Worm (Caenorhabditis elegans) whole organism, L4 larva: Measurements from ENCODE around the gene Y116A8C.37.

ENCODE experiments used
- D1046.2 ChIP-seq: fragments of 200-800 bp; sonication (Bioruptor generic); IDR thresholded peaks from 2 replicates; pipeline ENCODE4 v1.3.6; 2022; ENCODE audit warnings: missing genetic modification characterization, missing compliant biosample characterization
- F10B5.3 ChIP-seq: sonication (generic microtip); optimal IDR thresholded peaks from 2 replicates; lab custom pipeline; 2016; ENCODE audit warnings: mild to moderate bottlenecking, missing genetic modification characterization, missing compliant biosample characterization
- F37D6.2 ChIP-seq: sonication (generic microtip); optimal IDR thresholded peaks from 2 replicates; lab custom pipeline; 2016; ENCODE audit warnings: mild to moderate bottlenecking, missing genetic modification characterization, missing compliant biosample characterization
- Y75B8A.6 ChIP-seq: fragments of 200-800 bp; sonication (Bioruptor generic); IDR thresholded peaks from 2 replicates; pipeline ENCODE4 v1.3.6; 2022; ENCODE audit warnings: missing genetic modification reagents, missing genetic modification characterization, missing compliant biosample characterization
- aha-1 ChIP-seq: fragments of 150-350 bp; peaks from one replicate; lab custom pipeline; 2014; ENCODE audit warnings: missing biosample characterization, missing genetic modification characterization
- ama-1 ChIP-seq: fragments of 150-350 bp; optimal IDR thresholded peaks from 2 replicates; lab custom pipeline; 2014; ENCODE audit warnings: inconsistent platforms, mixed read lengths
- attf-4 ChIP-seq: sonication (generic microtip); optimal IDR thresholded peaks from 3 replicates; lab custom pipeline; 2017; ENCODE audit warnings: missing biosample characterization, missing genetic modification characterization
- ceh-28 ChIP-seq: fragments of 150-350 bp; optimal IDR thresholded peaks from 2 replicates; lab custom pipeline; 2014; ENCODE audit warnings: missing biosample characterization, missing genetic modification reagents, missing genetic modification characterization
- ceh-82 ChIP-seq: sonication (generic microtip); optimal IDR thresholded peaks from 2 replicates; lab custom pipeline; 2017; ENCODE audit warnings: missing biosample characterization, missing genetic modification characterization
- daf-12 ChIP-seq: fragments of 150-350 bp; optimal IDR thresholded peaks from 2 replicates; lab custom pipeline; 2014; ENCODE audit warnings: missing biosample characterization, missing genetic modification reagents, missing genetic modification characterization
- daf-19 ChIP-seq: fragments of 200-800 bp; sonication (Bioruptor generic); conservative IDR thresholded peaks from 2 replicates; pipeline ENCODE4 v1.3.6; 2022; ENCODE audit warnings: missing genetic modification characterization, missing compliant biosample characterization
- daf-8 ChIP-seq: fragments of 200-800 bp; sonication (Bioruptor generic); IDR thresholded peaks from 2 replicates; pipeline ENCODE4 v1.3.6; 2022; ENCODE audit warnings: missing genetic modification characterization, missing compliant biosample characterization
- dmd-6 ChIP-seq: fragments of 200-800 bp; sonication (Bioruptor generic); IDR thresholded peaks from 2 replicates; pipeline ENCODE4 v1.3.6; 2022; ENCODE audit warnings: missing genetic modification reagents, missing genetic modification characterization, missing compliant biosample characterization
- dmd-9 ChIP-seq: fragments of 200-800 bp; sonication (Bioruptor generic); IDR thresholded peaks from 2 replicates; pipeline ENCODE4 v1.3.6; 2022; ENCODE audit warnings: missing genetic modification reagents, missing genetic modification characterization, missing compliant biosample characterization
- dpl-1 ChIP-seq: fragments of 150-350 bp; optimal IDR thresholded peaks from 2 replicates; lab custom pipeline; 2014; ENCODE audit warnings: missing biosample characterization, missing genetic modification reagents, missing genetic modification characterization
- jun-1 ChIP-seq: fragments of 150-350 bp; optimal IDR thresholded peaks from 2 replicates; lab custom pipeline; 2014; ENCODE audit warnings: missing biosample characterization, missing genetic modification reagents, missing genetic modification characterization
- lin-38 ChIP-seq: fragments of 200-800 bp; sonication (Bioruptor generic); IDR thresholded peaks from 2 replicates; pipeline ENCODE4 v1.3.6; 2022; ENCODE audit warnings: missing genetic modification reagents, missing genetic modification characterization, missing compliant biosample characterization
- lir-3 ChIP-seq: sonication (generic microtip); optimal IDR thresholded peaks from 2 replicates; lab custom pipeline; 2016; ENCODE audit warnings: mild to moderate bottlenecking, missing genetic modification characterization, missing compliant biosample characterization
- mdl-1 ChIP-seq, 2 experiments: fragments of 150-350 bp in 1 of 2; sonication (generic microtip) in 1 of 2; optimal IDR thresholded peaks; 2 replicates each; lab custom pipeline; 2014 to 2017; ENCODE audit warnings: missing biosample characterization in 2 of 2, missing genetic modification characterization in 2 of 2
- mdt-29 ChIP-seq: fragments of 200-800 bp; sonication (Bioruptor generic); IDR thresholded peaks from 2 replicates; pipeline ENCODE4 v1.3.6; 2022; ENCODE audit warnings: missing genetic modification reagents, missing genetic modification characterization, missing compliant biosample characterization
- mxl-2 ChIP-seq: fragments of 200-800 bp; sonication (Bioruptor generic); conservative IDR thresholded peaks from 2 replicates; pipeline ENCODE4 v1.3.6; 2022; ENCODE audit warnings: missing genetic modification reagents, missing genetic modification characterization, missing compliant biosample characterization
- nhr-28 ChIP-seq: fragments of 150-350 bp; optimal IDR thresholded peaks from 2 replicates; lab custom pipeline; 2014; ENCODE audit warnings: missing biosample characterization, missing genetic modification characterization
- nhr-76 ChIP-seq: fragments of 150-350 bp; optimal IDR thresholded peaks from 2 replicates; lab custom pipeline; 2014; ENCODE audit warnings: missing biosample characterization, missing genetic modification characterization
- nhr-77 ChIP-seq: fragments of 150-350 bp; optimal IDR thresholded peaks from 2 replicates; lab custom pipeline; 2014; ENCODE audit warnings: missing biosample characterization, missing genetic modification characterization
- pha-4 ChIP-seq, 2 experiments: fragments of 150-350 bp in 1 of 2; fragments of 200-800 bp in 1 of 2; sonication (Bioruptor generic) in 1 of 2; IDR thresholded peaks in 1 of 2; optimal IDR thresholded peaks in 1 of 2; 2 replicates each; pipeline versions ENCODE4 v1.3.6 to Lab custom; 2014 to 2022; ENCODE audit warnings: missing genetic modification characterization in 2 of 2, missing genetic modification reagents in 2 of 2, missing biosample characterization in 1 of 2, missing compliant biosample characterization in 1 of 2
- pqm-1 ChIP-seq: sonication (generic microtip); optimal IDR thresholded peaks from 2 replicates; lab custom pipeline; 2017; ENCODE audit warnings: missing biosample characterization, missing genetic modification characterization
- rbr-2 ChIP-seq: sonication (generic microtip); optimal IDR thresholded peaks from 2 replicates; lab custom pipeline; 2016; ENCODE audit warnings: missing genotype, missing genetic modification characterization, missing compliant biosample characterization
- snpc-1.2 ChIP-seq: fragments of 200-800 bp; sonication (Bioruptor generic); IDR thresholded peaks from 2 replicates; pipeline ENCODE4 v1.3.6; 2022; ENCODE audit warnings: missing genetic modification reagents, missing genetic modification characterization, missing compliant biosample characterization

Y116A8C.37 gene

DNA sequence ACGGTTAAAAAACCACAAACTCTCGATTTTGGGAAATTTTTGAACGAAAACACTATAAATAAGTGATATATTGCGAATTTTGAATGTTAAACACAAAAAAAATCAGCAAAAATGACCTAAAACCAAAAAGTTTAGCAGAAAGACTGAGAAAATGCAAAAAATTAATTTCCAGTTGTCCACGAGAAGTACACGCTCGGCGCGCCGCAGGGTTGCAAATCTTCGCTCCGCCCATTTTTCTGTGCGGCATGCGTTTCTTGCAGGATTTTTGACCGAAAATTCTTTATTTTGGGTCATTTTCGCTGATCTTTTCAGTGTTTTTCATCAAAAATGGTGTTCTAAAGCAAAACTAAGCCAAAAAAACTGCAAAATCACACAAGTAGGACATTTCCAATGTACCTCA is 46.1 kb downstream of the Y116A8C.37 start:
- TF ChIP-seq ceh-28 (tag; lab: Kevin White, UChicago) (no peak), F10B5.3 (no peak), aha-1 (peak; percentile 74), nhr-76 (no peak), lir-3 (no peak), nhr-28 (tag; lab: Kevin White, UChicago) (no peak), pha-4 (GFP tag; IDR thresholded peaks at IDR 0.05; lab: Robert Waterston, UW) (no peak), pha-4 (tag; optimal IDR thresholded peaks at IDR 0.05; lab: Kevin White, UChicago) (no peak), attf-4 (tag; lab: Kevin White, UChicago) (no peak), lin-38 (peak; percentile 41), pqm-1 (tag; lab: Kevin White, UChicago) (no peak), mdl-1 (tag; optimal IDR thresholded peaks at IDR 0.05; lab: Kevin White, UChicago) (no peak), rbr-2 (tag; lab: Kevin White, UChicago) (no peak), dmd-6 (GFP tag; lab: Robert Waterston, UW) (no peak), daf-8 (GFP tag; lab: Robert Waterston, UW) (no peak), D1046.2 (GFP tag; lab: Robert Waterston, UW) (no peak), ceh-82 (no peak), daf-12 (no peak), snpc-1.2 (GFP tag; lab: Robert Waterston, UW) (peak; percentile 80), jun-1 (tag; lab: Kevin White, UChicago) (no peak)
- TF ChIP-seq, all 104 proteins: peak for 3

DNA sequence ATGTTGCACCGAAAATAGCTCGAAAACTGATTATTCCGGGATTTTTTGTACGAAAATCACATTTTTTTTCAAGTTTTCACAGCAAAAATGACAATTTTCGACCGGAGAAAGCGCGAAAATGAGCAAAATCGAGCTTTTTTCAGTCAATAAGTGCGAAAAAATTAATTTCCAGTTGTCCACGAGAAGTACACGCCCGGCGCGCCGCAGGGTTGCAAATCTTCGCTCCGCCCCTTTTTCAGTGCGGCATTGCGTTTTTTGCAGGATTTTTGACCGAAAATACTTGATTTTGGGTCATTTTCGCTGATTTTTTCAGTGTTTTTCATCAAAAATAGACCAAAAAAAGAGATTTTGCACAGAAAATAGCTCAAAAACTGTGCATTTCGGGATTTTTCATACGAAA is 46.6 kb downstream of the Y116A8C.37 start:
- TF ChIP-seq lin-38 (peak; percentile 51), dpl-1 (GFP tag; lab: Kevin White, UChicago) (peak; percentile 0), daf-19 (GFP tag; lab: Robert Waterston, UW) (no peak), ama-1 (lab: Kevin White, UChicago) (no peak), mxl-2 (GFP tag; lab: Robert Waterston, UW) (no peak), mdt-29 (GFP tag; lab: Robert Waterston, UW) (no peak), lir-3 (no peak), F37D6.2 (tag; lab: Kevin White, UChicago) (no peak), dmd-9 (GFP tag; lab: Robert Waterston, UW) (0 out of 2 replicates have a peak, but pooled peaks have one; percentile 7), nhr-77 (no peak), Y75B8A.6 (GFP tag; lab: Robert Waterston, UW) (no peak)
